Fruit fly (Drosophila melanogaster) whole organism, embryonic: ENCODE data around the gene PIG-U.

Source experiments
- Bdp1 ChIP-seq: fragments of 200-800 bp; sonication (Bioruptor generic); optimal IDR thresholded peaks from 3 replicates; lab custom pipeline; 2016; ENCODE audit warnings: missing biosample characterization, missing genetic modification characterization
- CG10209 ChIP-seq: fragments of 200-800 bp; sonication (Bioruptor generic); optimal IDR thresholded peaks from 3 replicates; lab custom pipeline; 2017; ENCODE audit warnings: missing biosample characterization, mild to moderate bottlenecking, missing genetic modification characterization, missing genetic modification reagents
- CG10431 ChIP-seq: fragments of 200-800 bp; sonication (Bioruptor generic); optimal IDR thresholded peaks from 3 replicates; lab custom pipeline; 2018; ENCODE audit warnings: missing biosample characterization, mild to moderate bottlenecking, missing genetic modification characterization
- CG10543 ChIP-seq: fragments of 200-800 bp; sonication (Bioruptor generic); optimal IDR thresholded peaks from 3 replicates; lab custom pipeline; 2017; ENCODE audit warnings: missing biosample characterization, mild to moderate bottlenecking, missing genetic modification characterization, moderate library complexity
- CG11398 ChIP-seq: fragments of 200-800 bp; sonication (Bioruptor generic); optimal IDR thresholded peaks from 2 replicates; lab custom pipeline; 2016; ENCODE audit warnings: missing biosample characterization, missing genetic modification characterization
- CG13287 ChIP-seq: fragments of 200-800 bp; sonication (Bioruptor generic); IDR thresholded peaks from 2 replicates; pipeline ENCODE4 v1.3.6; 2022; ENCODE audit warnings: missing biosample characterization, missing genetic modification characterization; ENCODE audit not compliant: partially characterized antibody
- CG14965 ChIP-seq: fragments of 200-800 bp; sonication (Bioruptor generic); optimal IDR thresholded peaks from 2 replicates; lab custom pipeline; 2016; ENCODE audit warnings: missing biosample characterization, missing genetic modification characterization, borderline replicate concordance
- CG1529 ChIP-seq: fragments of 200-800 bp; sonication (Bioruptor generic); optimal IDR thresholded peaks from 3 replicates; lab custom pipeline; 2018; ENCODE audit warnings: missing biosample characterization, missing genetic modification characterization
- CG1647 ChIP-seq: fragments of 200-800 bp; sonication (Bioruptor generic); optimal IDR thresholded peaks from 3 replicates; lab custom pipeline; 2016; ENCODE audit warnings: missing biosample characterization, missing genetic modification characterization
- CG17328 ChIP-seq: fragments of 200-800 bp; sonication (Bioruptor generic); IDR thresholded peaks from 2 replicates; pipeline ENCODE4 v1.3.6; 2022; ENCODE audit warnings: missing biosample characterization, missing genetic modification characterization
- CG18476 ChIP-seq: fragments of 200-800 bp; sonication (Bioruptor generic); optimal IDR thresholded peaks from 2 replicates; lab custom pipeline; 2016; ENCODE audit warnings: missing biosample characterization, mild to moderate bottlenecking, missing genetic modification characterization
- CG18619 ChIP-seq: fragments of 200-800 bp; sonication (Bioruptor generic); optimal IDR thresholded peaks from 3 replicates; lab custom pipeline; 2017; ENCODE audit warnings: missing biosample characterization, mild to moderate bottlenecking, missing genetic modification characterization
- CG2116 ChIP-seq: fragments of 200-800 bp; sonication (Bioruptor generic); optimal IDR thresholded peaks from 3 replicates; lab custom pipeline; 2018; ENCODE audit warnings: missing biosample characterization, mild to moderate bottlenecking, missing genetic modification characterization
- CG2875 ChIP-seq: fragments of 200-800 bp; sonication (Bioruptor generic); optimal IDR thresholded peaks from 2 replicates; lab custom pipeline; 2017; ENCODE audit warnings: missing biosample characterization, mild to moderate bottlenecking, missing genetic modification characterization, missing genetic modification reagents
- CG3281 ChIP-seq: fragments of 200-800 bp; sonication (Bioruptor generic); optimal IDR thresholded peaks from 3 replicates; lab custom pipeline; 2017; ENCODE audit warnings: missing biosample characterization, mild to moderate bottlenecking, missing genetic modification characterization
- CG34422 ChIP-seq: fragments of 200-800 bp; sonication (Bioruptor generic); IDR thresholded peaks from 3 replicates; pipeline ENCODE4 v1.3.6; 2022; ENCODE audit warnings: missing biosample characterization, missing genetic modification characterization
- CG42726 ChIP-seq: fragments of 200-800 bp; sonication (Bioruptor generic); IDR thresholded peaks from 2 replicates; pipeline ENCODE4 v1.3.6; 2022; ENCODE audit warnings: missing biosample characterization, missing genetic modification characterization; ENCODE audit not compliant: partially characterized antibody
- CG7963 ChIP-seq: fragments of 200-800 bp; sonication (Bioruptor generic); IDR thresholded peaks from 3 replicates; pipeline ENCODE4 v1.3.6; 2022; ENCODE audit warnings: missing biosample characterization, missing genetic modification characterization; ENCODE audit not compliant: partially characterized antibody
- CG8478 ChIP-seq: fragments of >200 bp; optimal IDR thresholded peaks from 2 replicates; lab custom pipeline; 2018
- CG9727 ChIP-seq: fragments of 200-800 bp; sonication (Bioruptor generic); optimal IDR thresholded peaks from 3 replicates; lab custom pipeline; 2017; ENCODE audit warnings: missing biosample characterization, mild to moderate bottlenecking, missing genetic modification characterization
- Dip3 ChIP-seq: fragments of 200-800 bp; sonication (Bioruptor generic); optimal IDR thresholded peaks from 3 replicates; lab custom pipeline; 2016; ENCODE audit warnings: missing biosample characterization, missing genetic modification characterization
- Dref ChIP-seq: fragments of 200-800 bp; sonication (Bioruptor generic); IDR thresholded peaks from 2 replicates; pipeline ENCODE4 v1.3.6; 2022; ENCODE audit warnings: missing biosample characterization, missing genetic modification characterization
- ERR ChIP-seq: fragments of 200-800 bp; sonication (Bioruptor generic); optimal IDR thresholded peaks from 2 replicates; lab custom pipeline; 2016; ENCODE audit warnings: missing biosample characterization, missing genetic modification characterization
- Elba2 ChIP-seq: fragments of 200-800 bp; sonication (Bioruptor generic); optimal IDR thresholded peaks from 3 replicates; lab custom pipeline; 2016; ENCODE audit warnings: missing biosample characterization, missing genetic modification characterization
- Hr78 ChIP-seq, 2 experiments: fragments of 200-800 bp in 1 of 2; fragments of >200 bp in 1 of 2; sonication (Bioruptor generic) in 1 of 2; optimal IDR thresholded peaks; 2 replicates each; lab custom pipeline; 2017 to 2019; ENCODE audit warnings: missing biosample characterization in 2 of 2, missing genetic modification characterization in 2 of 2, mild to moderate bottlenecking in 1 of 2, moderate library complexity in 1 of 2
- Med ChIP-seq: fragments of 200-800 bp; sonication (Bioruptor generic); peaks from one replicate; lab custom pipeline; 2016; ENCODE audit warnings: missing biosample characterization, missing genetic modification characterization, mild to moderate bottlenecking, inconsistent platforms, moderate library complexity
- Meics ChIP-seq: fragments of 200-800 bp; sonication (Bioruptor generic); optimal IDR thresholded peaks from 2 replicates; lab custom pipeline; 2017; ENCODE audit warnings: missing biosample characterization, mild to moderate bottlenecking, missing genetic modification characterization
- NC2α ChIP-seq: fragments of 200-800 bp; sonication (Bioruptor generic); optimal IDR thresholded peaks from 2 replicates; lab custom pipeline; 2016; ENCODE audit warnings: missing biosample characterization, missing genetic modification characterization
- Opbp ChIP-seq: fragments of 200-800 bp; sonication (Bioruptor generic); IDR thresholded peaks from 3 replicates; pipeline ENCODE4 v1.3.6; 2022; ENCODE audit warnings: missing biosample characterization, missing genetic modification characterization; ENCODE audit not compliant: partially characterized antibody
- Pdp1 ChIP-seq, 2 experiments: fragments of 200-800 bp; sonication (Bioruptor generic); optimal IDR thresholded peaks; 3 replicates each; lab custom pipeline; 2016; ENCODE audit warnings: missing biosample characterization in 2 of 2, missing genetic modification characterization in 2 of 2, mild to moderate bottlenecking in 1 of 2, moderate library complexity in 1 of 2
- Ravus ChIP-seq: fragments of 200-800 bp; sonication (Bioruptor generic); IDR thresholded peaks from 2 replicates; pipeline ENCODE4 v1.3.6; 2022; ENCODE audit warnings: missing biosample characterization, missing genetic modification characterization
- Rx ChIP-seq: fragments of 200-800 bp; sonication (Bioruptor generic); IDR thresholded peaks from 2 replicates; pipeline ENCODE4 v1.3.6; 2022; ENCODE audit warnings: missing biosample characterization, missing genetic modification characterization
- Sox100B ChIP-seq: fragments of 200-800 bp; sonication (Bioruptor generic); optimal IDR thresholded peaks from 3 replicates; lab custom pipeline; 2018; ENCODE audit warnings: missing biosample characterization, mild to moderate bottlenecking, missing genetic modification characterization
- TFAM ChIP-seq: fragments of 200-800 bp; sonication (Bioruptor generic); optimal IDR thresholded peaks from 2 replicates; lab custom pipeline; 2017; ENCODE audit warnings: missing biosample characterization, missing genetic modification characterization, inconsistent platforms
- abd-A ChIP-seq: fragments of 200-800 bp; sonication (Bioruptor generic); optimal IDR thresholded peaks from 3 replicates; lab custom pipeline; 2019; ENCODE audit warnings: missing biosample characterization, mild to moderate bottlenecking, missing genetic modification characterization, moderate library complexity
- ato ChIP-seq: fragments of 200-800 bp; sonication (Bioruptor generic); IDR thresholded peaks from 2 replicates; pipeline ENCODE4 v1.3.6; 2022; ENCODE audit warnings: missing biosample characterization, missing genetic modification characterization; ENCODE audit not compliant: partially characterized antibody
- cato ChIP-seq: fragments of 200-800 bp; sonication (Bioruptor generic); optimal IDR thresholded peaks from 2 replicates; lab custom pipeline; 2016; ENCODE audit warnings: missing biosample characterization, missing genetic modification characterization, borderline replicate concordance
- crol ChIP-seq: fragments of 200-800 bp; sonication (Bioruptor generic); IDR thresholded peaks from 2 replicates; pipeline ENCODE4 v1.3.6; 2022; ENCODE audit warnings: missing biosample characterization, missing genetic modification characterization
- dmrt99B ChIP-seq: fragments of 200-800 bp; sonication (Bioruptor generic); optimal IDR thresholded peaks from 2 replicates; lab custom pipeline; 2018; ENCODE audit warnings: missing biosample characterization, mild to moderate bottlenecking, missing genetic modification characterization, moderate library complexity
- emc ChIP-seq: fragments of 200-800 bp; sonication (Bioruptor generic); optimal IDR thresholded peaks from 2 replicates; lab custom pipeline; 2016; ENCODE audit warnings: missing biosample characterization, missing genetic modification characterization
- ems ChIP-seq: fragments of 200-800 bp; sonication (Bioruptor generic); optimal IDR thresholded peaks from 3 replicates; lab custom pipeline; 2016; ENCODE audit warnings: missing biosample characterization, missing genetic modification characterization
- en ChIP-seq: fragments of 200-800 bp; sonication (Bioruptor generic); optimal IDR thresholded peaks from 2 replicates; lab custom pipeline; 2016; ENCODE audit warnings: missing biosample characterization, missing genetic modification characterization
- fd102C ChIP-seq: fragments of 200-800 bp; sonication (Bioruptor generic); optimal IDR thresholded peaks from 2 replicates; lab custom pipeline; 2018; ENCODE audit warnings: missing biosample characterization, mild to moderate bottlenecking, missing genetic modification characterization, moderate library complexity
- fd3F ChIP-seq: fragments of 200-800 bp; sonication (Bioruptor generic); optimal IDR thresholded peaks from 2 replicates; lab custom pipeline; 2018; ENCODE audit warnings: missing biosample characterization, mild to moderate bottlenecking, missing genetic modification characterization, moderate library complexity
- ftz-f1 ChIP-seq: fragments of 200-800 bp; sonication (Bioruptor generic); optimal IDR thresholded peaks from 2 replicates; lab custom pipeline; 2016; ENCODE audit warnings: missing biosample characterization, missing genetic modification characterization
- klu ChIP-seq: fragments of 200-800 bp; sonication (Bioruptor generic); IDR thresholded peaks from 2 replicates; pipeline ENCODE4 v1.3.6; 2022; ENCODE audit warnings: missing biosample characterization, missing genetic modification characterization
- pum ChIP-seq: fragments of 200-800 bp; sonication (Bioruptor generic); optimal IDR thresholded peaks from 2 replicates; lab custom pipeline; 2016; ENCODE audit warnings: missing biosample characterization, missing genetic modification characterization
- sima ChIP-seq: fragments of 200-800 bp; sonication (Bioruptor generic); optimal IDR thresholded peaks from 2 replicates; lab custom pipeline; 2016; ENCODE audit warnings: missing biosample characterization, missing genetic modification characterization
- slou ChIP-seq: fragments of 200-800 bp; sonication (Bioruptor generic); optimal IDR thresholded peaks from 3 replicates; lab custom pipeline; 2016; ENCODE audit warnings: missing biosample characterization, missing genetic modification characterization
- vfl ChIP-seq: fragments of 200-800 bp; sonication (Bioruptor generic); optimal IDR thresholded peaks from 2 replicates; lab custom pipeline; 2016; ENCODE audit warnings: missing biosample characterization, missing genetic modification characterization

Gene PIG-U

dm6 chr2L:8521724-8522309, 6.9 kb downstream of the PIG-U start, which contains the start of gene Acer (continued):
- TF ChIP-seq CG18476 (no peak), Meics (GFP tag; lab: Kevin White, UChicago) (no peak), CG2875 (no peak), pum (GFP tag; lab: Kevin White, UChicago) (no peak), ftz-f1 (no peak), CG10543 (peak; percentile 59), Dip3 (no peak), CG34422 (GFP tag; lab: Robert Waterston, UW) (peak; percentile 53; the same call in 1 of the 3 replicates), NC2α (GFP tag; lab: Kevin White, UChicago) (no peak), CG18619 (no peak), en (GFP tag; lab: Kevin White, UChicago) (no peak), ERR (GFP tag; lab: Kevin White, UChicago) (no peak), CG10209 (GFP tag; lab: Kevin White, UChicago) (no peak), CG7963 (GFP tag; lab: Robert Waterston, UW) (no peak), Opbp (GFP tag; lab: Robert Waterston, UW) (peak; percentile 42; the same call in 2 of the 3 replicates), Pdp1 (GFP tag; optimal IDR thresholded peaks at IDR 0.05; lab: Kevin White, UChicago) (peak in 1 of 2 experiments; percentile 22), CG9727 (no peak), CG8478 (no peak), Ravus (GFP tag; lab: Robert Waterston, UW) (no peak), emc (GFP tag; lab: Kevin White, UChicago) (no peak), slou (GFP tag; lab: Kevin White, UChicago) (no peak), Sox100B (GFP tag; lab: Kevin White, UChicago) (no peak), ems (GFP tag; lab: Kevin White, UChicago) (no peak), CG10431 (no peak), CG3281 (GFP tag; lab: Kevin White, UChicago) (no peak), Rx (GFP tag; lab: Robert Waterston, UW) (no peak), CG2116 (GFP tag; lab: Kevin White, UChicago) (peak; percentile 39), Dref (GFP tag; lab: Robert Waterston, UW) (no peak), Bdp1 (GFP tag; lab: Kevin White, UChicago) (no peak), CG13287 (peak; percentile 56), Hr78 (GFP tag; optimal IDR thresholded peaks at IDR 0.05; lab: Kevin White, UChicago) (peak in 1 of 2 experiments; percentile 87), CG1647 (no peak), TFAM (GFP tag; lab: Kevin White, UChicago) (no peak), crol (GFP tag; lab: Robert Waterston, UW) (no peak), dmrt99B (tag; lab: Kevin White, UChicago) (no peak), abd-A (no peak), ato (GFP tag; lab: Robert Waterston, UW) (no peak; the same call in 1 of the 2 replicates), CG11398 (GFP tag; lab: Kevin White, UChicago) (no peak), CG17328 (no peak), Med (peak; percentile 86), CG14965 (GFP tag; lab: Kevin White, UChicago) (no peak), CG42726 (GFP tag; lab: Robert Waterston, UW) (no peak), cato (no peak), vfl (GFP tag; lab: Kevin White, UChicago) (no peak), klu (GFP tag; lab: Robert Waterston, UW) (no peak), Elba2 (no peak), CG1529 (GFP tag; lab: Kevin White, UChicago) (no peak), sima (no peak), fd102C (no peak), fd3F (GFP tag; lab: Kevin White, UChicago) (no peak)
